Fruit fly (Drosophila melanogaster): ENCODE measurements around the gene sr.

DNA sequence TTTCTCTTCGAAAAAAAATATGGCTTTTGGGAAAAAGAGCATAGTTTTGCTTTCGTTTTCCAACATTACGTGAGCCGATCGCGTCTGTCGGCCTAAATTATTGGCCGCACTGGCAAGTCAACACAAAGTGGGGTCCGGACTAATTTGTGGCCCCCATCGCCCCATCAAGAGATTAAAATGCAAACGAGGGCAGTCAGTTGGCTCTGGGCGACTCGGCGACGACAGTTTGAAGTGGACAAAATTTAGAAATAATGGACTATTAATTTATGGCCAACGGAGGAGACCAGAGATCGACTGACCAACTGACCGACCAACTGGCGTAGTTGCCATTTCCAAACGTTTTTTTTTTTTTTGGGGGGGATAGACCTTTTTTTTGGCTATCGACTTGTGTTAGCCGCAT is 7.3 kb upstream of the sr start:
- TF ChIP-seq OdsH (GFP tag; optimal IDR thresholded peaks at IDR 0.05) (no peak), spab (GFP tag; optimal IDR thresholded peaks at IDR 0.05) (no peak)

All from whole organism, prepupa.